Worm (Caenorhabditis elegans): ENCODE measurements around the gene clec-264.

Gene clec-264

ce11 chrV:20873144-20873543 lies 22.6 kb upstream of the clec-264 start:
- peak; percentile 20 for TF ChIP-seq nfya-1 (tag; optimal IDR thresholded peaks at IDR 0.05; ENCODE audit: insufficient read depth)
- no peak for TF ChIP-seq ceh-82 (tag; optimal IDR thresholded peaks at IDR 0.05)
- TF ChIP-seq fkh-2 (tag; optimal IDR thresholded peaks at IDR 0.05), result no peak
- TF ChIP-seq hmg-11 (tag; optimal IDR thresholded peaks at IDR 0.05), result peak; percentile 45
- TF ChIP-seq tbx-2 (tag; optimal IDR thresholded peaks at IDR 0.05), result no peak
- TF ChIP-seq elt-2 (tag; optimal IDR thresholded peaks at IDR 0.05), result no peak
- TF ChIP-seq fkh-10 (GFP tag; optimal IDR thresholded peaks at IDR 0.05), result peak; percentile 81
- no peak for TF ChIP-seq zag-1 (tag; optimal IDR thresholded peaks at IDR 0.05)

DNA sequence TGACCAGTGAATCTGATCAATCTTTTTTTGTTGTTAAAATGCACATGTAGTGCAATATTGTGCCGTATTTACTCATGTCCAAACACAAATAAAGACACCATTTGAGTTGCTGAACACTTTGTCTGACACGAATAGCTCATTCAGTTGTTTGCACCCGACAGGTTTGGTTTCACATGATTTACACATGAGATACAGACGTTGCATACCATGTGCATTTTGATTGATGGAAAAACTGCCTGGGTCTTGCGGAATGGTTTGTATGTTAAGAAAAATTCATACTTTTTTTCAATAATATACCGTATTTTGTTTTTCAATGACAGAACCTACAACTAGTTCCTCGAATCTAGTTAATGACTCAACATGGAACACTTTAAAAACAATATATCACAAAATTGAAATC lies 20.7 kb upstream of the clec-264 start:
- TF ChIP-seq elt-2 (tag; optimal IDR thresholded peaks at IDR 0.05), result no peak
- TF ChIP-seq elt-3 (tag; optimal IDR thresholded peaks at IDR 0.05), result no peak
- no peak for TF ChIP-seq nhr-11 (tag; optimal IDR thresholded peaks at IDR 0.05)
- TF ChIP-seq nfya-1 (tag; optimal IDR thresholded peaks at IDR 0.05; ENCODE audit: insufficient read depth), result no peak
- no peak for TF ChIP-seq egl-27 (tag; optimal IDR thresholded peaks at IDR 0.05)
- no peak for TF ChIP-seq pqm-1 (tag; optimal IDR thresholded peaks at IDR 0.05)
- no peak for TF ChIP-seq fkh-10 (GFP tag; optimal IDR thresholded peaks at IDR 0.05)
- no peak for TF ChIP-seq nhr-23 (tag; optimal IDR thresholded peaks at IDR 0.05)
- TF ChIP-seq ZK546.5 (tag; optimal IDR thresholded peaks at IDR 0.05), result no peak
- TF ChIP-seq unc-62 (GFP tag; optimal IDR thresholded peaks at IDR 0.05), result no peak
- TF ChIP-seq ztf-11 (tag; optimal IDR thresholded peaks at IDR 0.05), result no peak
- no peak for TF ChIP-seq lsy-12 (tag; optimal IDR thresholded peaks at IDR 0.05)
- no peak for TF ChIP-seq fkh-2 (tag; optimal IDR thresholded peaks at IDR 0.05)
- no peak for TF ChIP-seq nhr-67 (tag; optimal IDR thresholded peaks at IDR 0.05)
- no peak for TF ChIP-seq jun-1 (tag; optimal IDR thresholded peaks at IDR 0.05)

DNA sequence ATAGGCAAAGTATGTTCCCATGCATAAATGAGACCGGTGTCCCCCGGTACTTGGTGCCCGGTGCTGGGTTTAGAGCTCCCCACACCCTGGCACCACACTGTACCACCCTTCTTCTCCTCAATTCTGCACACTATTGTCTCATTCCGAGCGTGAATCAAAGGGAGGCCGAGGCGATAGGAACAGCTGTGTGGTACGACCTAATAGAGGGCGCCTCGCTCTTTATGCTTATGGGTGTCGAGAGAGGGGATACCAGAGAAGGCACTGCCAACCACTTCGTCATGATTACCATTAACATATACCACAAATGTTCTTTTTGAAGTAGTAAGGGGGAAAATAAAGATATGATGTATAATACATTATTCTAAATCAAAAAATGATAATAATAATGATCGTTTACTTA lies 20.1 kb upstream of the clec-264 start:
- no peak for TF ChIP-seq fkh-10 (GFP tag; optimal IDR thresholded peaks at IDR 0.05)
- no peak for TF ChIP-seq ztf-11 (tag; optimal IDR thresholded peaks at IDR 0.05)
- TF ChIP-seq daf-12 (tag; optimal IDR thresholded peaks at IDR 0.05), result no peak
- TF ChIP-seq nhr-77 (tag; optimal IDR thresholded peaks at IDR 0.05), result no peak
- TF ChIP-seq R02D3.7 (tag; optimal IDR thresholded peaks at IDR 0.05), result no peak
- no peak for TF ChIP-seq nhr-43 (tag; optimal IDR thresholded peaks at IDR 0.05; ENCODE audit: poor library complexity, severe bottlenecking)
- TF ChIP-seq pqm-1 (tag; optimal IDR thresholded peaks at IDR 0.05), result no peak
- no peak for TF ChIP-seq snpc-4 (tag; optimal IDR thresholded peaks at IDR 0.05)
- no peak for TF ChIP-seq lin-15B (tag; optimal IDR thresholded peaks at IDR 0.05)

- peak; percentile 8 for TF ChIP-seq pha-4 (tag; optimal IDR thresholded peaks at IDR 0.05)
- TF ChIP-seq nhr-28 (tag; optimal IDR thresholded peaks at IDR 0.05), result no peak
These were observed 17.8 kb upstream of the clec-264 start, which contains the start of gene F31D4.8 for ce11 chrV:20868329-20868728. Gene F31D4.8, minus strand, starts transcription at chrV:20868429.

DNA sequence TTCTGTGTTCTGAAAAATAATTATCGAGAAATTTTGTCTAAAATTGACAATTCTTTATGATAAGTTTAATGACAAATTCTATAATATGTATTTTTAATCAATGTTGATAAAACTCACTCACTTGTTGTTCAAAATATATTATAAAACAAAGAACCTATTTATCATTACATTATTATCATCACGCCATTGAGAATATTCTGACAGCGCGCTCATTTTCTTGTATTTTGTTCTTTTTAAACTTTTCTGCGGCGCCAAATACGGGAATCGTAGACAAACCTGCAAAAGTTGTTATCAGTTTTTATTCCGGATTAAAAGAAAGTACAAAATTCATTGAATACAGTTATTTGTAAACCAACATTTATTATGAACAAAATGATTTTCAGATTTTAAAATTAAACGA lies 15.9 kb upstream of the clec-264 start:
- TF ChIP-seq ceh-82 (tag; optimal IDR thresholded peaks at IDR 0.05) (no peak), elt-1 (tag; optimal IDR thresholded peaks at IDR 0.05) (no peak), ZK546.5 (tag; optimal IDR thresholded peaks at IDR 0.05) (no peak), R02D3.7 (tag; optimal IDR thresholded peaks at IDR 0.05) (no peak), nhr-237 (tag; optimal IDR thresholded peaks at IDR 0.05) (no peak), elt-2 (tag; optimal IDR thresholded peaks at IDR 0.05) (peak; percentile 81), ceh-16 (tag; optimal IDR thresholded peaks at IDR 0.05) (no peak), ceh-28 (tag; optimal IDR thresholded peaks at IDR 0.05) (no peak), pqm-1 (tag; optimal IDR thresholded peaks at IDR 0.05) (peak; percentile 39), tbx-2 (tag; optimal IDR thresholded peaks at IDR 0.05) (no peak), nhr-12 (tag; optimal IDR thresholded peaks at IDR 0.05) (no peak), nhr-23 (tag; optimal IDR thresholded peaks at IDR 0.05) (no peak), unc-62 (GFP tag; optimal IDR thresholded peaks at IDR 0.05) (no peak), snpc-4 (tag; optimal IDR thresholded peaks at IDR 0.05) (no peak), nhr-76 (tag; optimal IDR thresholded peaks at IDR 0.05) (no peak), egl-27 (tag; optimal IDR thresholded peaks at IDR 0.05) (no peak), nfya-1 (tag; optimal IDR thresholded peaks at IDR 0.05; ENCODE audit: insufficient read depth) (no peak)

Measured in whole organism, L3 larva.